Fruit fly (Drosophila melanogaster) whole organism, embryonic: ENCODE results near the gene Tsp96F.

Experiments used
- ATbp ChIP-seq: fragments of 200-800 bp; sonication (Bioruptor generic); optimal IDR thresholded peaks from 2 replicates; lab custom pipeline; 2017; ENCODE audit warnings: missing biosample characterization, mild to moderate bottlenecking, missing genetic modification characterization, missing genetic modification reagents
- Abd-B ChIP-seq: fragments of 200-800 bp; sonication (Bioruptor generic); optimal IDR thresholded peaks from 2 replicates; lab custom pipeline; 2018; ENCODE audit warnings: missing biosample characterization, mild to moderate bottlenecking, missing genetic modification characterization, moderate library complexity
- Antp ChIP-seq: fragments of 200-800 bp; sonication (Bioruptor generic); optimal IDR thresholded peaks from 3 replicates; lab custom pipeline; 2016; ENCODE audit warnings: missing biosample characterization, missing genetic modification characterization
- Atf3 ChIP-seq: fragments of 200-800 bp; sonication (Bioruptor generic); optimal IDR thresholded peaks from 3 replicates; lab custom pipeline; 2016; ENCODE audit warnings: missing biosample characterization, missing genetic modification characterization
- BtbVII ChIP-seq: fragments of 200-800 bp; sonication (Bioruptor generic); optimal IDR thresholded peaks from 3 replicates; lab custom pipeline; 2017; ENCODE audit warnings: missing biosample characterization, mild to moderate bottlenecking, missing genetic modification characterization
- CG10654 ChIP-seq: fragments of 200-800 bp; sonication (Bioruptor generic); optimal IDR thresholded peaks from 2 replicates; lab custom pipeline; 2016; ENCODE audit warnings: missing biosample characterization, missing genetic modification characterization
- CG11247 ChIP-seq: fragments of 200-800 bp; sonication (Bioruptor generic); IDR thresholded peaks from 2 replicates; pipeline ENCODE4 v1.3.6; 2022; ENCODE audit warnings: missing biosample characterization, missing genetic modification characterization
- CG12104 ChIP-seq: fragments of 200-800 bp; sonication (Bioruptor generic); optimal IDR thresholded peaks from 3 replicates; lab custom pipeline; 2016; ENCODE audit warnings: missing biosample characterization, missing genetic modification characterization
- CG12236 ChIP-seq: fragments of 200-800 bp; sonication (Bioruptor generic); optimal IDR thresholded peaks from 2 replicates; lab custom pipeline; 2016; ENCODE audit warnings: missing biosample characterization, missing genetic modification characterization
- CG13296 ChIP-seq: fragments of 200-800 bp; sonication (Bioruptor generic); optimal IDR thresholded peaks from 3 replicates; lab custom pipeline; 2018; ENCODE audit warnings: missing biosample characterization, mild to moderate bottlenecking, missing genetic modification characterization
- CG13894 ChIP-seq: fragments of 200-800 bp; sonication (Bioruptor generic); optimal IDR thresholded peaks from 3 replicates; lab custom pipeline; 2018; ENCODE audit warnings: missing biosample characterization, mild to moderate bottlenecking, missing genetic modification characterization, moderate library complexity
- CG16813 ChIP-seq: fragments of 200-800 bp; sonication (Bioruptor generic); IDR thresholded peaks from 3 replicates; pipeline ENCODE4 v1.3.6; 2022; ENCODE audit warnings: missing biosample characterization, missing genetic modification characterization; ENCODE audit not compliant: partially characterized antibody
- CG16863 ChIP-seq: fragments of 200-800 bp; sonication (Bioruptor generic); optimal IDR thresholded peaks from 3 replicates; lab custom pipeline; 2016; ENCODE audit warnings: missing biosample characterization, missing genetic modification characterization
- CG17361 ChIP-seq: fragments of 200-800 bp; sonication (Bioruptor generic); IDR thresholded peaks from 3 replicates; pipeline ENCODE4 v1.3.6; 2022; ENCODE audit warnings: missing biosample characterization, missing genetic modification characterization
- CG17912 ChIP-seq: fragments of 200-800 bp; sonication (Bioruptor generic); optimal IDR thresholded peaks from 2 replicates; lab custom pipeline; 2018; ENCODE audit warnings: missing biosample characterization, mild to moderate bottlenecking, missing genetic modification characterization
- CG2712 ChIP-seq: fragments of 200-800 bp; optimal IDR thresholded peaks from 3 replicates; lab custom pipeline; 2019; ENCODE audit warnings: missing biosample characterization, mild to moderate bottlenecking, missing genetic modification characterization, moderate library complexity
- CG3281 ChIP-seq: fragments of 200-800 bp; sonication (Bioruptor generic); optimal IDR thresholded peaks from 3 replicates; lab custom pipeline; 2017; ENCODE audit warnings: missing biosample characterization, mild to moderate bottlenecking, missing genetic modification characterization
- CG33213 ChIP-seq: fragments of 200-800 bp; sonication (Bioruptor generic); optimal IDR thresholded peaks from 3 replicates; lab custom pipeline; 2016; ENCODE audit warnings: missing biosample characterization, missing genetic modification characterization
- CG3847 ChIP-seq: fragments of 200-800 bp; sonication (Bioruptor generic); IDR thresholded peaks from 2 replicates; pipeline ENCODE4 v1.3.6; 2022; ENCODE audit warnings: missing biosample characterization, missing genetic modification characterization
- CG4424 ChIP-seq: fragments of 200-800 bp; sonication (Bioruptor generic); optimal IDR thresholded peaks from 3 replicates; lab custom pipeline; 2016; ENCODE audit warnings: missing biosample characterization, missing genetic modification characterization
- CG4854 ChIP-seq: fragments of 200-800 bp; sonication (Bioruptor generic); optimal IDR thresholded peaks from 2 replicates; lab custom pipeline; 2016; ENCODE audit warnings: missing biosample characterization, missing genetic modification characterization, inconsistent platforms
- CG6854 ChIP-seq: fragments of 200-800 bp; sonication (Bioruptor generic); optimal IDR thresholded peaks from 3 replicates; lab custom pipeline; 2017; ENCODE audit warnings: missing biosample characterization, mild to moderate bottlenecking, missing genetic modification characterization
- CG7786 ChIP-seq: fragments of 200-800 bp; sonication (Bioruptor generic); optimal IDR thresholded peaks from 2 replicates; lab custom pipeline; 2016; ENCODE audit warnings: missing biosample characterization, missing genetic modification characterization
- CG7987 ChIP-seq: fragments of 200-800 bp; sonication (Bioruptor generic); optimal IDR thresholded peaks from 2 replicates; lab custom pipeline; 2018; ENCODE audit warnings: missing biosample characterization, mild to moderate bottlenecking, missing genetic modification characterization, moderate library complexity
- CG9437 ChIP-seq: fragments of 200-800 bp; sonication (Bioruptor generic); optimal IDR thresholded peaks from 2 replicates; lab custom pipeline; 2018; ENCODE audit warnings: missing biosample characterization, mild to moderate bottlenecking, missing genetic modification characterization
- D ChIP-seq, 2 experiments: fragments of 200-800 bp in 1 of 2; fragments of >200 bp in 1 of 2; sonication (Bioruptor generic) in 1 of 2; optimal IDR thresholded peaks; 2 replicates in 1 of 2; 3 replicates in 1 of 2; lab custom pipeline; 2017; ENCODE audit warnings: mild to moderate bottlenecking in 1 of 2, missing biosample characterization in 1 of 2, missing genetic modification characterization in 1 of 2, missing genetic modification reagents in 1 of 2
- Dad ChIP-seq: fragments of 200-800 bp; sonication (Bioruptor generic); optimal IDR thresholded peaks from 3 replicates; lab custom pipeline; 2016; ENCODE audit warnings: missing biosample characterization, missing genetic modification characterization
- Dfd ChIP-seq, 2 experiments: fragments of >200 bp; optimal IDR thresholded peaks; 2 replicates each; lab custom pipeline; 2017; ENCODE audit warnings: missing biosample characterization in 2 of 2, missing genetic modification characterization in 2 of 2
- Doc3 ChIP-seq: fragments of 200-800 bp; sonication (Bioruptor generic); IDR thresholded peaks from 3 replicates; pipeline ENCODE4 v1.3.6; 2022; ENCODE audit warnings: missing biosample characterization, missing genetic modification characterization; ENCODE audit not compliant: partially characterized antibody
- HLH4C ChIP-seq: fragments of 200-800 bp; sonication (Bioruptor generic); IDR thresholded peaks from 3 replicates; pipeline ENCODE4 v1.3.6; 2022; ENCODE audit warnings: missing biosample characterization, missing genetic modification characterization; ENCODE audit not compliant: partially characterized antibody
- Hand ChIP-seq: fragments of 200-800 bp; sonication (Bioruptor generic); optimal IDR thresholded peaks from 2 replicates; lab custom pipeline; 2017; ENCODE audit warnings: mild to moderate bottlenecking, missing biosample characterization, missing genetic modification reagents, missing genetic modification characterization
- MBD-R2 ChIP-seq: fragments of 200-800 bp; sonication (Bioruptor generic); IDR thresholded peaks from 2 replicates; pipeline ENCODE4 v1.3.6; 2022; ENCODE audit warnings: missing biosample characterization, missing genetic modification characterization
- Pdp1 ChIP-seq, 2 experiments: fragments of 200-800 bp; sonication (Bioruptor generic); optimal IDR thresholded peaks; 3 replicates each; lab custom pipeline; 2016; ENCODE audit warnings: missing biosample characterization in 2 of 2, missing genetic modification characterization in 2 of 2, mild to moderate bottlenecking in 1 of 2, moderate library complexity in 1 of 2
- Sin3A ChIP-seq: fragments of >200 bp; optimal IDR thresholded peaks from 2 replicates; lab custom pipeline; 2018
- Taf1 ChIP-seq: fragments of 200-800 bp; sonication (Bioruptor generic); IDR thresholded peaks from 2 replicates; pipeline ENCODE4 v1.3.6; 2022; ENCODE audit warnings: missing biosample characterization, missing genetic modification characterization
- ato ChIP-seq: fragments of 200-800 bp; sonication (Bioruptor generic); IDR thresholded peaks from 2 replicates; pipeline ENCODE4 v1.3.6; 2022; ENCODE audit warnings: missing biosample characterization, missing genetic modification characterization; ENCODE audit not compliant: partially characterized antibody
- chm ChIP-seq: fragments of 200-800 bp; sonication (Bioruptor generic); IDR thresholded peaks from 2 replicates; pipeline ENCODE4 v1.3.6; 2022; ENCODE audit warnings: missing biosample characterization, missing genetic modification characterization
- ewg ChIP-seq: fragments of 200-800 bp; sonication (Bioruptor generic); optimal IDR thresholded peaks from 3 replicates; lab custom pipeline; 2017; ENCODE audit warnings: mild to moderate bottlenecking, missing biosample characterization, missing genetic modification reagents, missing genetic modification characterization
- fu2 ChIP-seq: fragments of 200-800 bp; sonication (Bioruptor generic); optimal IDR thresholded peaks from 2 replicates; lab custom pipeline; 2016; ENCODE audit warnings: missing biosample characterization, missing genetic modification characterization
- gfzf ChIP-seq: fragments of 200-800 bp; sonication (Bioruptor generic); optimal IDR thresholded peaks from 2 replicates; lab custom pipeline; 2016; ENCODE audit warnings: missing biosample characterization, mild to moderate bottlenecking, missing genetic modification characterization, moderate library complexity
- gsb-n ChIP-seq: fragments of 200-800 bp; sonication (Bioruptor generic); optimal IDR thresholded peaks from 3 replicates; lab custom pipeline; 2018; ENCODE audit warnings: missing biosample characterization, mild to moderate bottlenecking, missing genetic modification characterization
- jing ChIP-seq: fragments of 200-800 bp; sonication (Bioruptor generic); optimal IDR thresholded peaks from 2 replicates; lab custom pipeline; 2018; ENCODE audit warnings: missing biosample characterization, mild to moderate bottlenecking, missing genetic modification characterization
- kay ChIP-seq: fragments of 200-800 bp; sonication (Bioruptor generic); optimal IDR thresholded peaks from 2 replicates; lab custom pipeline; 2016; ENCODE audit warnings: missing biosample characterization, missing genetic modification characterization
- klu ChIP-seq: fragments of 200-800 bp; sonication (Bioruptor generic); IDR thresholded peaks from 2 replicates; pipeline ENCODE4 v1.3.6; 2022; ENCODE audit warnings: missing biosample characterization, missing genetic modification characterization
- knrl ChIP-seq: fragments of 200-800 bp; sonication (Bioruptor generic); IDR thresholded peaks from 3 replicates; pipeline ENCODE4 v1.3.6; 2022; ENCODE audit warnings: missing biosample characterization, missing genetic modification characterization; ENCODE audit not compliant: partially characterized antibody
- sima ChIP-seq: fragments of 200-800 bp; sonication (Bioruptor generic); optimal IDR thresholded peaks from 2 replicates; lab custom pipeline; 2016; ENCODE audit warnings: missing biosample characterization, missing genetic modification characterization
- tx ChIP-seq: fragments of 200-800 bp; sonication (Bioruptor generic); optimal IDR thresholded peaks from 2 replicates; lab custom pipeline; 2016; ENCODE audit warnings: missing biosample characterization, missing genetic modification characterization
- zen2 ChIP-seq: fragments of 200-800 bp; sonication (Bioruptor generic); IDR thresholded peaks from 3 replicates; pipeline ENCODE4 v1.3.6; 2022; ENCODE audit warnings: missing biosample characterization, missing genetic modification characterization; ENCODE audit not compliant: partially characterized antibody

Tsp96F gene

DNA sequence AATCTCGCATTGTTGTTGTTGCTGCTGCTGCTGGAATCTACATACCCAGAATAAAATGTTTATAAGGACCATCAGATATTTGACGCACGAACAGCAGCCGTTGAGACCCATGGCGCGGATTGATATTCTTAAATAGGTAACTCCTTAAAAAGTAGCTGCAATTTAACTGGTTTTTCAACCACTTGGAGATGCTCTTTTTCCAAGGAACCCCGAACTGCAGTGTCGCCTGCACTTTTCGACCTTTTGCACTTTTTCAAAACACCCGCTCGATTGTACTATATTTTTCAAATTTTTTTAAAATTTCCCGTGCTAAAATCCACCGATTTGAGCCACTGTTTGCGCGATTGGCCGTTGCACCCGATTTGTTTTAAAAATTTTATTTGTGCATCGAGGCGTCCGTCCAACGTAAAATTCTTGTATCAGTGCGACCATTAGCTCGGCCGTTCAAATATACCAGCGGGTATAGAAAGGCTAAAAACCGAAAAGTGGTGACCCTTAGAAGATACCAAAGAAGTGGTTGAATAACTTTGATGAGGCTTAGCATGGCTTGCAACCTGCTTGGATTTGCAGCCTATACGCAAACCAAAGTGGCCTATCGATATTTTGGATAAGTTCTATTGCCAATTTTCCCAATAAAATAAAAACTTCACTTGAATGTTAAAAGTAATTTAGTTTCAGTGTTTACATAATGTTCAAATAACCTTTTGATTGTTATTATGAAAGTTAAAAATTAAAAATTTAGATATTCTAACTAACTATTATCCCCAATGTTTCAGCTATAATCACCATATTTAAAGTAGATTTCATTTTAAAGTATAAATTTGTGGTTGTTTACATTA, at the start of gene Tsp96F:
Gene Tsp96F, minus strand, starts transcription at position 457 of the 839 bp plus-strand sequence.
- TF ChIP-seq CG10654 (GFP tag; lab: Kevin White, UChicago) (no peak), Antp (GFP tag; lab: Kevin White, UChicago) (no peak), kay (GFP tag; lab: Kevin White, UChicago) (no peak), Sin3A (peak; percentile 11), CG4424 (GFP tag; lab: Kevin White, UChicago) (no peak), BtbVII (GFP tag; lab: Kevin White, UChicago) (peak; percentile 4), D (optimal IDR thresholded peaks at IDR 0.05; lab: Kevin White, UChicago) (no peak), D (GFP tag; optimal IDR thresholded peaks at IDR 0.05; lab: Kevin White, UChicago) (no peak), ewg (GFP tag; lab: Kevin White, UChicago) (no peak), CG13894 (tag; lab: Kevin White, UChicago) (no peak), CG33213 (GFP tag; lab: Kevin White, UChicago) (peak; percentile 66), HLH4C (GFP tag; lab: Robert Waterston, UW) (no peak; the same call in none of the 3 replicates), CG12236 (GFP tag; lab: Kevin White, UChicago) (no peak), ATbp (GFP tag; lab: Kevin White, UChicago) (no peak), CG17912 (GFP tag; lab: Kevin White, UChicago) (peak; percentile 6), CG7987 (GFP tag; lab: Kevin White, UChicago) (peak; percentile 4), CG6854 (GFP tag; lab: Kevin White, UChicago) (no peak), Abd-B (GFP tag; lab: Kevin White, UChicago) (peak; percentile 32), CG3281 (no peak), CG9437 (no peak), Dad (GFP tag; lab: Kevin White, UChicago) (peak; percentile 24), MBD-R2 (GFP tag; lab: Robert Waterston, UW) (peak; percentile 54), tx (no peak), gsb-n (tag; lab: Kevin White, UChicago) (no peak), CG16813 (GFP tag; lab: Robert Waterston, UW) (peak; percentile 59; the same call in 2 of the 3 replicates), jing (no peak), CG3847 (GFP tag; lab: Robert Waterston, UW) (peak; percentile 38; the same call in 1 of the 2 replicates), gfzf (peak; percentile 95), knrl (GFP tag; lab: Robert Waterston, UW) (no peak; the same call in 1 of the 3 replicates), CG17361 (GFP tag; lab: Robert Waterston, UW) (no peak; the same call in 2 of the 3 replicates), CG12104 (no peak), chm (GFP tag; lab: Robert Waterston, UW) (peak; percentile 51; the same call in 1 of the 2 replicates), Dfd (GFP tag; optimal IDR thresholded peaks at IDR 0.05; lab: Kevin White, UChicago) (no peak), sima (GFP tag; lab: Kevin White, UChicago) (no peak), Pdp1 (GFP tag; optimal IDR thresholded peaks at IDR 0.05; lab: Kevin White, UChicago) (peak in 1 of 2 experiments; percentile 97), CG13296 (GFP tag; lab: Kevin White, UChicago) (no peak), Doc3 (GFP tag; lab: Robert Waterston, UW) (no peak; the same call in 2 of the 3 replicates), klu (GFP tag; lab: Robert Waterston, UW) (no peak), CG11247 (GFP tag; lab: Robert Waterston, UW) (no peak), zen2 (GFP tag; lab: Robert Waterston, UW) (no peak), ato (GFP tag; lab: Robert Waterston, UW) (peak; percentile 13; the same call in 1 of the 2 replicates), CG2712 (tag; lab: Kevin White, UChicago) (peak; percentile 7), Taf1 (GFP tag; lab: Robert Waterston, UW) (no peak), fu2 (GFP tag; lab: Kevin White, UChicago) (no peak), CG4854 (no peak), Hand (no peak), Atf3 (GFP tag; lab: Kevin White, UChicago) (no peak), CG7786 (GFP tag; lab: Kevin White, UChicago) (no peak), CG16863 (no peak)
